Fruit fly (Drosophila melanogaster) whole organism, embryonic: ENCODE results near the gene CG12115.
A peak's percentile ranks its signal among the peaks of the same experiment; 100 is the strongest.

Experiments
- Atf6 ChIP-seq: fragments of 200-800 bp; sonication (Bioruptor generic); IDR thresholded peaks from 2 replicates; pipeline ENCODE4 v1.3.6; 2022; ENCODE audit warnings: missing biosample characterization, missing genetic modification characterization
- Awh ChIP-seq: fragments of 200-800 bp; sonication (Bioruptor generic); IDR thresholded peaks from 2 replicates; pipeline ENCODE4, ENCODE4 v1.3.6; 2022; ENCODE audit warnings: missing biosample characterization, missing genetic modification characterization
- CG13894 ChIP-seq: fragments of 200-800 bp; sonication (Bioruptor generic); optimal IDR thresholded peaks from 3 replicates; lab custom pipeline; 2018; ENCODE audit warnings: missing biosample characterization, mild to moderate bottlenecking, missing genetic modification characterization, moderate library complexity
- CG14860 ChIP-seq: fragments of 200-800 bp; sonication (Bioruptor generic); IDR thresholded peaks from 3 replicates; pipeline ENCODE4 v1.3.6; 2022; ENCODE audit warnings: missing biosample characterization, missing genetic modification characterization; ENCODE audit not compliant: partially characterized antibody
- CG1603 ChIP-seq: fragments of 200-800 bp; sonication (Bioruptor generic); optimal IDR thresholded peaks from 2 replicates; lab custom pipeline; 2019; ENCODE audit warnings: missing biosample characterization, mild to moderate bottlenecking, missing genetic modification characterization, moderate library complexity
- CG31365 ChIP-seq: fragments of 200-800 bp; sonication (Bioruptor generic); optimal IDR thresholded peaks from 2 replicates; lab custom pipeline; 2018; ENCODE audit warnings: missing biosample characterization, mild to moderate bottlenecking, missing genetic modification characterization
- CG32767 ChIP-seq: fragments of 200-800 bp; sonication (Bioruptor generic); IDR thresholded peaks from 2 replicates; pipeline ENCODE4 v1.3.6; 2022; ENCODE audit warnings: missing biosample characterization, missing genetic modification characterization
- CG34224 ChIP-seq: fragments of 200-800 bp; sonication (Bioruptor generic); IDR thresholded peaks from 3 replicates; pipeline ENCODE4 v1.3.6; 2022; ENCODE audit warnings: missing biosample characterization, missing genetic modification characterization; ENCODE audit not compliant: partially characterized antibody
- CG4404 ChIP-seq: fragments of 200-800 bp; sonication (Bioruptor generic); IDR thresholded peaks from 2 replicates; pipeline ENCODE4 v1.3.6; 2022; ENCODE audit warnings: missing biosample characterization, missing genetic modification characterization
- CG4730 ChIP-seq: fragments of 200-800 bp; sonication (Bioruptor generic); IDR thresholded peaks from 2 replicates; pipeline ENCODE4 v1.3.6; 2022; ENCODE audit warnings: missing biosample characterization, missing genetic modification characterization
- CG4820 ChIP-seq: fragments of 200-800 bp; sonication (Bioruptor generic); optimal IDR thresholded peaks from 3 replicates; lab custom pipeline; 2016; ENCODE audit warnings: missing biosample characterization, missing genetic modification characterization
- CG6175 ChIP-seq: fragments of 200-800 bp; sonication (Bioruptor generic); IDR thresholded peaks from 3 replicates; pipeline ENCODE4 v1.3.6; 2022; ENCODE audit warnings: missing biosample characterization, missing genetic modification characterization
- CG6254 ChIP-seq: fragments of 200-800 bp; sonication (Bioruptor generic); optimal IDR thresholded peaks from 3 replicates; lab custom pipeline; 2017; ENCODE audit warnings: mild to moderate bottlenecking, missing biosample characterization, missing genetic modification reagents, missing genetic modification characterization
- CG7963 ChIP-seq: fragments of 200-800 bp; sonication (Bioruptor generic); IDR thresholded peaks from 3 replicates; pipeline ENCODE4 v1.3.6; 2022; ENCODE audit warnings: missing biosample characterization, missing genetic modification characterization; ENCODE audit not compliant: partially characterized antibody
- CG8924 ChIP-seq: fragments of 200-800 bp; optimal IDR thresholded peaks from 3 replicates; lab custom pipeline; 2019; ENCODE audit warnings: missing biosample characterization, mild to moderate bottlenecking, missing genetic modification characterization, moderate library complexity
- CHES-1-like ChIP-seq: fragments of 200-800 bp; sonication (Bioruptor generic); optimal IDR thresholded peaks from 2 replicates; lab custom pipeline; 2016; ENCODE audit warnings: missing biosample characterization, missing genetic modification characterization
- CkIIα-i1 ChIP-seq: fragments of 200-800 bp; sonication (Bioruptor generic); IDR thresholded peaks from 2 replicates; pipeline ENCODE4 v1.3.6; 2022; ENCODE audit warnings: missing biosample characterization, missing genetic modification characterization
- Doc3 ChIP-seq: fragments of 200-800 bp; sonication (Bioruptor generic); IDR thresholded peaks from 3 replicates; pipeline ENCODE4 v1.3.6; 2022; ENCODE audit warnings: missing biosample characterization, missing genetic modification characterization; ENCODE audit not compliant: partially characterized antibody
- Dref ChIP-seq: fragments of 200-800 bp; sonication (Bioruptor generic); IDR thresholded peaks from 2 replicates; pipeline ENCODE4 v1.3.6; 2022; ENCODE audit warnings: missing biosample characterization, missing genetic modification characterization
- Eip74EF ChIP-seq, 2 experiments: fragments of 200-800 bp in 1 of 2; fragments of >200 bp in 1 of 2; sonication (Bioruptor generic) in 1 of 2; optimal IDR thresholded peaks; 2 replicates each; lab custom pipeline; 2017 to 2019; ENCODE audit warnings: missing biosample characterization in 2 of 2, missing genetic modification characterization in 2 of 2, mild to moderate bottlenecking in 1 of 2, moderate library complexity in 1 of 2
- Hr39 ChIP-seq: fragments of >200 bp; optimal IDR thresholded peaks from 2 replicates; lab custom pipeline; 2017
- Side ChIP-seq: fragments of 200-800 bp; sonication (Bioruptor generic); optimal IDR thresholded peaks from 2 replicates; lab custom pipeline; 2016; ENCODE audit warnings: missing biosample characterization, missing genetic modification characterization
- Sox102F ChIP-seq: fragments of 200-800 bp; sonication (Bioruptor generic); optimal IDR thresholded peaks from 2 replicates; lab custom pipeline; 2018; ENCODE audit warnings: missing biosample characterization, mild to moderate bottlenecking, missing genetic modification characterization, moderate library complexity
- YL-1 ChIP-seq: fragments of 200-800 bp; sonication (Bioruptor generic); optimal IDR thresholded peaks from 3 replicates; lab custom pipeline; 2017; ENCODE audit warnings: missing biosample characterization, mild to moderate bottlenecking, missing genetic modification characterization
- ato ChIP-seq: fragments of 200-800 bp; sonication (Bioruptor generic); IDR thresholded peaks from 2 replicates; pipeline ENCODE4 v1.3.6; 2022; ENCODE audit warnings: missing biosample characterization, missing genetic modification characterization; ENCODE audit not compliant: partially characterized antibody
- bowl ChIP-seq: fragments of 200-800 bp; sonication (Bioruptor generic); IDR thresholded peaks from 2 replicates; pipeline ENCODE4 v1.3.6; 2022; ENCODE audit warnings: missing biosample characterization, missing genetic modification characterization
- croc ChIP-seq: fragments of 200-800 bp; sonication (Bioruptor generic); conservative IDR thresholded peaks from 3 replicates; pipeline ENCODE4 v1.3.6; 2022; ENCODE audit warnings: missing biosample characterization, missing genetic modification characterization
- dan ChIP-seq: fragments of 200-800 bp; sonication (Bioruptor generic); IDR thresholded peaks from 2 replicates; pipeline ENCODE4 v1.3.6; 2022; ENCODE audit warnings: missing biosample characterization, missing genetic modification characterization
- dm ChIP-seq: fragments of 200-800 bp; sonication (Bioruptor generic); optimal IDR thresholded peaks from 3 replicates; lab custom pipeline; 2016; ENCODE audit warnings: missing biosample characterization, missing genetic modification characterization
- dmrt11E ChIP-seq: fragments of 200-800 bp; sonication (Bioruptor generic); optimal IDR thresholded peaks from 3 replicates; lab custom pipeline; 2018; ENCODE audit warnings: missing biosample characterization, mild to moderate bottlenecking, missing genetic modification characterization, moderate library complexity
- ems ChIP-seq: fragments of 200-800 bp; sonication (Bioruptor generic); optimal IDR thresholded peaks from 3 replicates; lab custom pipeline; 2016; ENCODE audit warnings: missing biosample characterization, missing genetic modification characterization
- esg ChIP-seq: fragments of 200-800 bp; sonication (Bioruptor generic); conservative IDR thresholded peaks from 2 replicates; pipeline ENCODE4 v1.3.6; 2022; ENCODE audit warnings: missing biosample characterization, missing genetic modification characterization
- gce ChIP-seq: fragments of 200-800 bp; sonication (Bioruptor generic); IDR thresholded peaks from 3 replicates; pipeline ENCODE4 v1.3.6; 2022; ENCODE audit warnings: missing biosample characterization, missing genetic modification characterization
- gcm2 ChIP-seq: fragments of 200-800 bp; sonication (Bioruptor generic); optimal IDR thresholded peaks from 2 replicates; lab custom pipeline; 2016; ENCODE audit warnings: missing biosample characterization, missing genetic modification characterization
- h ChIP-seq: fragments of >200 bp; optimal IDR thresholded peaks from 2 replicates; lab custom pipeline; 2017
- jing ChIP-seq: fragments of 200-800 bp; sonication (Bioruptor generic); optimal IDR thresholded peaks from 2 replicates; lab custom pipeline; 2018; ENCODE audit warnings: missing biosample characterization, mild to moderate bottlenecking, missing genetic modification characterization
- klu ChIP-seq: fragments of 200-800 bp; sonication (Bioruptor generic); IDR thresholded peaks from 2 replicates; pipeline ENCODE4 v1.3.6; 2022; ENCODE audit warnings: missing biosample characterization, missing genetic modification characterization
- kni ChIP-seq: fragments of 200-800 bp; sonication (Bioruptor generic); optimal IDR thresholded peaks from 3 replicates; lab custom pipeline; 2017; ENCODE audit warnings: mild to moderate bottlenecking, missing biosample characterization, missing genetic modification reagents, missing genetic modification characterization
- knrl ChIP-seq: fragments of 200-800 bp; sonication (Bioruptor generic); IDR thresholded peaks from 3 replicates; pipeline ENCODE4 v1.3.6; 2022; ENCODE audit warnings: missing biosample characterization, missing genetic modification characterization; ENCODE audit not compliant: partially characterized antibody
- mam ChIP-seq: fragments of 200-800 bp; sonication (Bioruptor generic); optimal IDR thresholded peaks from 3 replicates; lab custom pipeline; 2016; ENCODE audit warnings: missing biosample characterization, missing genetic modification characterization
- mirr ChIP-seq: fragments of 200-800 bp; sonication (Bioruptor generic); optimal IDR thresholded peaks from 3 replicates; lab custom pipeline; 2018; ENCODE audit warnings: missing biosample characterization, mild to moderate bottlenecking, missing genetic modification characterization
- mld ChIP-seq: fragments of 200-800 bp; sonication (Bioruptor generic); IDR thresholded peaks from 3 replicates; pipeline ENCODE4 v1.3.6; 2022; ENCODE audit warnings: missing biosample characterization, missing genetic modification characterization; ENCODE audit not compliant: partially characterized antibody
- nerfin-1 ChIP-seq: fragments of 200-800 bp; sonication (Bioruptor generic); optimal IDR thresholded peaks from 3 replicates; lab custom pipeline; 2019; ENCODE audit warnings: missing biosample characterization, mild to moderate bottlenecking, missing genetic modification characterization, moderate library complexity
- salm ChIP-seq: fragments of 200-800 bp; sonication (Bioruptor generic); optimal IDR thresholded peaks from 2 replicates; lab custom pipeline; 2018; ENCODE audit warnings: missing biosample characterization, mild to moderate bottlenecking, missing genetic modification characterization
- slbo ChIP-seq: fragments of 200-800 bp; sonication (Bioruptor generic); IDR thresholded peaks from 2 replicates; pipeline ENCODE4 v1.3.6; 2022; ENCODE audit warnings: missing biosample characterization, missing genetic modification characterization
- sug ChIP-seq: fragments of 200-800 bp; optimal IDR thresholded peaks from 2 replicates; lab custom pipeline; 2019; ENCODE audit warnings: missing biosample characterization, mild to moderate bottlenecking, missing genetic modification characterization, moderate library complexity
- tin ChIP-seq: fragments of 200-800 bp; sonication (Bioruptor generic); optimal IDR thresholded peaks from 3 replicates; lab custom pipeline; 2016; ENCODE audit warnings: missing biosample characterization, missing genetic modification characterization
- toy ChIP-seq: fragments of 200-800 bp; sonication (Bioruptor generic); IDR thresholded peaks from 2 replicates; pipeline ENCODE4 v1.3.6; 2022; ENCODE audit warnings: missing biosample characterization, missing genetic modification characterization
- trh ChIP-seq: fragments of 200-800 bp; sonication (Bioruptor generic); optimal IDR thresholded peaks from 2 replicates; lab custom pipeline; 2016; ENCODE audit warnings: missing biosample characterization, missing genetic modification characterization
- vnd ChIP-seq: fragments of 200-800 bp; sonication (Bioruptor generic); IDR thresholded peaks from 3 replicates; pipeline ENCODE4 v1.3.6; 2022; ENCODE audit warnings: missing biosample characterization, missing genetic modification characterization; ENCODE audit not compliant: partially characterized antibody

The CG12115 gene

dm6 chrX:9195311-9195710, 4.9 kb upstream of the CG12115 start:
- TF ChIP-seq CG13894 (tag; lab: Kevin White, UChicago) (no peak), vnd (GFP tag; lab: Robert Waterston, UW) (no peak), dan (GFP tag; lab: Robert Waterston, UW) (no peak), CG4404 (GFP tag; lab: Robert Waterston, UW) (no peak), CG6254 (GFP tag; lab: Kevin White, UChicago) (no peak), jing (GFP tag; lab: Kevin White, UChicago) (no peak), dmrt11E (tag; lab: Kevin White, UChicago) (no peak)
- TF ChIP-seq, all 482 proteins: peak for 0

- TF ChIP-seq CG32767 (no peak), YL-1 (no peak), Dref (GFP tag; lab: Robert Waterston, UW) (no peak), Sox102F (GFP tag; lab: Kevin White, UChicago) (no peak), CG6175 (GFP tag; lab: Robert Waterston, UW) (no peak), Eip74EF (GFP tag; optimal IDR thresholded peaks at IDR 0.05; lab: Kevin White, UChicago) (no peak), ems (GFP tag; lab: Kevin White, UChicago) (peak; percentile 8), CkIIα-i1 (GFP tag; lab: Robert Waterston, UW) (no peak), sug (tag; lab: Kevin White, UChicago) (peak; percentile 56), h (lab: Kevin White, UChicago) (no peak), Doc3 (GFP tag; lab: Robert Waterston, UW) (no peak), gcm2 (no peak), mld (no peak), bowl (no peak), CG1603 (tag; lab: Kevin White, UChicago) (peak; percentile 67), ato (GFP tag; lab: Robert Waterston, UW) (no peak), toy (GFP tag; lab: Robert Waterston, UW) (no peak), Atf6 (0 out of 2 replicates have a peak, but pooled peaks have one; percentile 29), Awh (GFP tag; lab: Robert Waterston, UW) (no peak), CG8924 (tag; lab: Kevin White, UChicago) (peak; percentile 18), dm (no peak), gce (GFP tag; lab: Robert Waterston, UW) (no peak), CG7963 (no peak), Hr39 (no peak), CG4820 (GFP tag; lab: Kevin White, UChicago) (no peak), knrl (GFP tag; lab: Robert Waterston, UW) (no peak), Side (no peak), CG34224 (no peak), CG31365 (tag; lab: Kevin White, UChicago) (no peak), kni (GFP tag; lab: Kevin White, UChicago) (peak; percentile 43), CG14860 (GFP tag; lab: Robert Waterston, UW) (no peak), tin (peak; percentile 18), mirr (peak; percentile 34), CG4730 (GFP tag; lab: Robert Waterston, UW) (no peak), esg (GFP tag; lab: Robert Waterston, UW) (peak; percentile 57; the same call in 1 of the 2 replicates), croc (GFP tag; lab: Robert Waterston, UW) (no peak; the same call in 2 of the 3 replicates), trh (GFP tag; lab: Kevin White, UChicago) (no peak), mam (GFP tag; lab: Kevin White, UChicago) (peak; percentile 59), salm (tag; lab: Kevin White, UChicago) (no peak), klu (GFP tag; lab: Robert Waterston, UW) (no peak), CHES-1-like (GFP tag; lab: Kevin White, UChicago) (peak; percentile 15), slbo (GFP tag; lab: Robert Waterston, UW) (peak; percentile 72), nerfin-1 (peak; percentile 5)
Observed at dm6 chrX:9193604-9194003, 3.2 kb upstream of the CG12115 start, which contains the start of gene CG12106. TSS of gene CG12106 (plus strand) at chrX:9193898.
